Worm (Caenorhabditis elegans) whole organism, L4 larva: ENCODE measurements around the gene inx-8.

Experiments
- D1046.2 ChIP-seq: fragments of 200-800 bp; sonication (Bioruptor generic); IDR thresholded peaks from 2 replicates; pipeline ENCODE4 v1.3.6; 2022; ENCODE audit warnings: missing genetic modification characterization, missing compliant biosample characterization
- F10B5.3 ChIP-seq: sonication (generic microtip); optimal IDR thresholded peaks from 2 replicates; lab custom pipeline; 2016; ENCODE audit warnings: mild to moderate bottlenecking, missing genetic modification characterization, missing compliant biosample characterization
- F26F4.8 ChIP-seq: fragments of 200-800 bp; sonication (Bioruptor generic); conservative IDR thresholded peaks from 2 replicates; pipeline ENCODE4 v1.3.6; 2022; ENCODE audit warnings: missing genetic modification characterization, missing compliant biosample characterization
- F37D6.2 ChIP-seq: sonication (generic microtip); optimal IDR thresholded peaks from 2 replicates; lab custom pipeline; 2016; ENCODE audit warnings: mild to moderate bottlenecking, missing genetic modification characterization, missing compliant biosample characterization
- F49E8.2 ChIP-seq: sonication (generic microtip); optimal IDR thresholded peaks from 2 replicates; lab custom pipeline; 2016; ENCODE audit warnings: missing compliant biosample characterization, mild to moderate bottlenecking, missing genetic modification characterization, borderline replicate concordance
- Y48G9A.11 ChIP-seq: fragments of 200-800 bp; sonication (Bioruptor generic); IDR thresholded peaks from 2 replicates; pipeline ENCODE4 v1.3.6; 2022; ENCODE audit warnings: missing genetic modification reagents, missing genetic modification characterization, missing compliant biosample characterization
- Y5F2A.4 ChIP-seq: fragments of 200-800 bp; sonication (Bioruptor generic); optimal IDR thresholded peaks from 2 replicates; lab custom pipeline; 2018; ENCODE audit warnings: mild to moderate bottlenecking, missing genetic modification characterization, missing compliant biosample characterization
- ZK546.5 ChIP-seq, 2 experiments: sonication (generic microtip); optimal IDR thresholded peaks; 2 replicates each; lab custom pipeline; 2017; ENCODE audit warnings: missing biosample characterization in 2 of 2, missing genetic modification characterization in 2 of 2
- aha-1 ChIP-seq: fragments of 150-350 bp; peaks from one replicate; lab custom pipeline; 2014; ENCODE audit warnings: missing biosample characterization, missing genetic modification characterization
- aly-2 ChIP-seq: sonication (generic microtip); optimal IDR thresholded peaks from 2 replicates; lab custom pipeline; 2018; ENCODE audit warnings: missing biosample characterization, missing genetic modification characterization
- arid-1 ChIP-seq: fragments of 200-800 bp; sonication (Bioruptor generic); conservative IDR thresholded peaks from 2 replicates; pipeline ENCODE4 v1.3.6; 2022; ENCODE audit warnings: missing genetic modification reagents, missing genetic modification characterization, missing compliant biosample characterization
- ceh-44 ChIP-seq: fragments of 200-800 bp; sonication (Bioruptor generic); IDR thresholded peaks from 2 replicates; pipeline ENCODE4 v1.3.6; 2022; ENCODE audit warnings: missing genetic modification reagents, missing genetic modification characterization, missing compliant biosample characterization
- ceh-82 ChIP-seq: sonication (generic microtip); optimal IDR thresholded peaks from 2 replicates; lab custom pipeline; 2017; ENCODE audit warnings: missing biosample characterization, missing genetic modification characterization
- cey-2 ChIP-seq: sonication (generic microtip); optimal IDR thresholded peaks from 3 replicates; lab custom pipeline; 2017; ENCODE audit warnings: missing genetic modification characterization, mild to moderate bottlenecking, missing compliant biosample characterization, antibody characterized with exemption, borderline replicate concordance; ENCODE audit not compliant: insufficient read depth
- daf-16 ChIP-seq, 3 experiments: sonication (generic microtip); optimal IDR thresholded peaks; 2 replicates each; lab custom pipeline; 2016 to 2017; ENCODE audit warnings: missing genetic modification characterization in 3 of 3, missing genetic modification reagents in 3 of 3, mild to moderate bottlenecking in 2 of 3, missing compliant biosample characterization in 2 of 3, missing biosample characterization in 1 of 3, moderate library complexity in 1 of 3
- dpl-1 ChIP-seq: fragments of 150-350 bp; optimal IDR thresholded peaks from 2 replicates; lab custom pipeline; 2014; ENCODE audit warnings: missing biosample characterization, missing genetic modification reagents, missing genetic modification characterization
- dve-1 ChIP-seq: sonication (generic microtip); optimal IDR thresholded peaks from 2 replicates; lab custom pipeline; 2017; ENCODE audit warnings: antibody characterized with exemption, mild to moderate bottlenecking, missing genetic modification characterization, missing compliant biosample characterization; ENCODE audit not compliant: insufficient read depth
- egl-27 ChIP-seq: sonication (generic microtip); optimal IDR thresholded peaks from 3 replicates; lab custom pipeline; 2017; ENCODE audit warnings: missing biosample characterization, missing genetic modification reagents, missing genetic modification characterization
- lin-38 ChIP-seq: fragments of 200-800 bp; sonication (Bioruptor generic); IDR thresholded peaks from 2 replicates; pipeline ENCODE4 v1.3.6; 2022; ENCODE audit warnings: missing genetic modification reagents, missing genetic modification characterization, missing compliant biosample characterization
- lin-39 ChIP-seq: fragments of 150-350 bp; optimal IDR thresholded peaks from 2 replicates; lab custom pipeline; 2014; ENCODE audit warnings: missing biosample characterization, missing genetic modification reagents, missing genetic modification characterization
- lir-3 ChIP-seq: sonication (generic microtip); optimal IDR thresholded peaks from 2 replicates; lab custom pipeline; 2016; ENCODE audit warnings: mild to moderate bottlenecking, missing genetic modification characterization, missing compliant biosample characterization
- mdl-1 ChIP-seq, 2 experiments: fragments of 150-350 bp in 1 of 2; sonication (generic microtip) in 1 of 2; optimal IDR thresholded peaks; 2 replicates each; lab custom pipeline; 2014 to 2017; ENCODE audit warnings: missing biosample characterization in 2 of 2, missing genetic modification characterization in 2 of 2
- mep-1 ChIP-seq: fragments of 150-350 bp; sonication (generic microtip); optimal IDR thresholded peaks from 3 replicates; lab custom pipeline; 2014; ENCODE audit warnings: missing biosample characterization, missing genetic modification characterization
- mxl-2 ChIP-seq: fragments of 200-800 bp; sonication (Bioruptor generic); conservative IDR thresholded peaks from 2 replicates; pipeline ENCODE4 v1.3.6; 2022; ENCODE audit warnings: missing genetic modification reagents, missing genetic modification characterization, missing compliant biosample characterization
- nhr-10 ChIP-seq: fragments of 150-350 bp; optimal IDR thresholded peaks from 2 replicates; lab custom pipeline; 2014; ENCODE audit warnings: missing biosample characterization, missing genetic modification characterization
- nhr-11 ChIP-seq: fragments of 150-350 bp; optimal IDR thresholded peaks from 2 replicates; lab custom pipeline; 2014; ENCODE audit warnings: missing biosample characterization, missing genetic modification characterization
- nhr-111 ChIP-seq: fragments of 200-800 bp; sonication (Bioruptor generic); optimal IDR thresholded peaks from 2 replicates; lab custom pipeline; 2018; ENCODE audit warnings: mild to moderate bottlenecking, missing genetic modification characterization, missing compliant biosample characterization
- nhr-237 ChIP-seq: sonication (generic microtip); optimal IDR thresholded peaks from 2 replicates; lab custom pipeline; 2017; ENCODE audit warnings: missing biosample characterization, missing genetic modification characterization
- nhr-28 ChIP-seq: fragments of 150-350 bp; optimal IDR thresholded peaks from 2 replicates; lab custom pipeline; 2014; ENCODE audit warnings: missing biosample characterization, missing genetic modification characterization
- nhr-42 ChIP-seq: fragments of 200-800 bp; sonication (Bioruptor generic); IDR thresholded peaks from 2 replicates; pipeline ENCODE4 v1.3.6; 2022; ENCODE audit warnings: missing genetic modification characterization, missing compliant biosample characterization
- nhr-77 ChIP-seq: fragments of 150-350 bp; optimal IDR thresholded peaks from 2 replicates; lab custom pipeline; 2014; ENCODE audit warnings: missing biosample characterization, missing genetic modification characterization
- unc-62 ChIP-seq, 3 experiments: fragments of 150-350 bp in 1 of 3; sonication (generic microtip); optimal IDR thresholded peaks in 2 of 3; peaks in 1 of 3; 1 replicate in 1 of 3; 2 replicates in 2 of 3; lab custom pipeline; 2014 to 2017; ENCODE audit warnings: missing biosample characterization in 3 of 3, missing genetic modification characterization in 3 of 3, missing genetic modification reagents in 3 of 3, missing genotype in 1 of 3
- zfp-3 ChIP-seq: fragments of 200-800 bp; sonication (Bioruptor generic); conservative IDR thresholded peaks from 2 replicates; pipeline ENCODE4 v1.3.6; 2022; ENCODE audit warnings: missing genetic modification reagents, missing genetic modification characterization, missing compliant biosample characterization
- zip-2 ChIP-seq: fragments of 150-350 bp; optimal IDR thresholded peaks from 2 replicates; lab custom pipeline; 2014; ENCODE audit warnings: missing biosample characterization, missing genetic modification characterization
- ztf-7 ChIP-seq: fragments of 150-350 bp; optimal IDR thresholded peaks from 2 replicates; lab custom pipeline; 2014; ENCODE audit warnings: missing biosample characterization, missing genetic modification characterization

The inx-8 gene

DNA sequence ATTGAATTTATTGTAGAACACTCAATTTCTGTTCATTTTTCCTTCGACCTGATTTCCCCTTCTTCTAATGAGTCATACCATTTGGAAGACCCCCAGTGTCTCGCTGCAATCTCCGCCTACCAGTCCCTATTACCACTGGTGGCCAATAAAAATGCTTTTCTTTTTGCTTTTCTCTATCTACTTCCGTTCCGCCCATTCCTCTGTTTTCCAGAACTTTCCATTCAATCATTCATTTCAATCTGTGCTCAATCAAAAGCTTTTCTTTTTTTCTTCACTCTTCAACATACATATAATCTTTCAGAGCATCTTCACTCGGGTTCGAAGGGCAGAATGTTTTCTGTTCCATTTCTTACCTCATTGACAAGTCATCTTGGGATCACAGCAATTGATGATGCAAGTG, at the start of gene inx-8:
TSS of gene inx-8 (plus strand) at position 301 of the 400 bp plus-strand sequence.
- TF ChIP-seq egl-27 (tag; lab: Kevin White, UChicago), result no peak
- TF ChIP-seq aly-2 (tag; lab: Kevin White, UChicago), result no peak
- TF ChIP-seq nhr-237 (tag; lab: Kevin White, UChicago), result no peak
- TF ChIP-seq D1046.2 (GFP tag; lab: Robert Waterston, UW), result no peak
- TF ChIP-seq daf-16 (GFP tag; optimal IDR thresholded peaks at IDR 0.05; lab: Kevin White, UChicago), result no peak
- no peak for TF ChIP-seq daf-16 (tag; optimal IDR thresholded peaks at IDR 0.05; lab: Kevin White, UChicago)
- TF ChIP-seq F37D6.2 (tag; lab: Kevin White, UChicago), result no peak
- TF ChIP-seq dpl-1 (GFP tag; lab: Kevin White, UChicago), result no peak
- no peak for TF ChIP-seq unc-62 (GFP tag; optimal IDR thresholded peaks at IDR 0.05 in 1 of 2; lab: Kevin White, UChicago)
- TF ChIP-seq unc-62 (tag; optimal IDR thresholded peaks at IDR 0.05; lab: Kevin White, UChicago), result no peak
- no peak for TF ChIP-seq nhr-11 (tag; lab: Kevin White, UChicago)
- no peak for TF ChIP-seq lir-3 (tag; lab: Kevin White, UChicago)
- no peak for TF ChIP-seq F49E8.2

DNA sequence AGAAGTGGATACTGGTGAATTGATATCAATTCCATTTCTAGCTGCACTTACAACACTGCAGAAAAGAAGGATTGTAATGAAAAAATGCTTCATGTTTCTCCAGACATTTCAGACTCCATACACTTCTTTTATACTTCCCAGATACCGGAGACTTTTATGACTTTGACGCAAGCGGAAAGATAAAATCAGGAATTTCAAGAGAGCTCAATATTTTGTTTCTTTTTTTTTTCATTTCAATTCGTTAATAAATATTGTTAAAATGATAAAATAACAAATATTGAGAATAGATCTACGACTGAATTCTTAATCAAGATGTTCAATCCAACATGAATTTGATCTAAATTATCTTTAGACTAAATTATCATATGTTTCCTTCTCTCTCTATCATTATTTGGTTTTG, 48.2 kb upstream of the inx-8 start, which contains the start of gene lys-5:
TSS of gene lys-5 (minus strand) at position 101 of the 400 bp plus-strand sequence.
- peak; percentile 41 for TF ChIP-seq aha-1
- no peak for TF ChIP-seq mep-1
- no peak for TF ChIP-seq zfp-3 (GFP tag; lab: Robert Waterston, UW)
- TF ChIP-seq, all 104 proteins: peak for 1

- TF ChIP-seq dve-1 (tag; lab: Kevin White, UChicago), result no peak
- TF ChIP-seq nhr-28 (tag; lab: Kevin White, UChicago), result no peak
- no peak for TF ChIP-seq Y48G9A.11 (GFP tag; lab: Robert Waterston, UW)
- no peak for TF ChIP-seq nhr-111 (GFP tag; lab: Kevin White, UChicago)
- TF ChIP-seq lin-38, result no peak
- no peak for TF ChIP-seq arid-1 (GFP tag; lab: Robert Waterston, UW)
- no peak for TF ChIP-seq F10B5.3 (tag; lab: Kevin White, UChicago)
These were observed 45.8 kb upstream of the inx-8 start, which contains the start of gene lys-6 for ce11 chrIV:11627847-11628246. TSS of gene lys-6 (minus strand) at chrIV:11627947.

DNA sequence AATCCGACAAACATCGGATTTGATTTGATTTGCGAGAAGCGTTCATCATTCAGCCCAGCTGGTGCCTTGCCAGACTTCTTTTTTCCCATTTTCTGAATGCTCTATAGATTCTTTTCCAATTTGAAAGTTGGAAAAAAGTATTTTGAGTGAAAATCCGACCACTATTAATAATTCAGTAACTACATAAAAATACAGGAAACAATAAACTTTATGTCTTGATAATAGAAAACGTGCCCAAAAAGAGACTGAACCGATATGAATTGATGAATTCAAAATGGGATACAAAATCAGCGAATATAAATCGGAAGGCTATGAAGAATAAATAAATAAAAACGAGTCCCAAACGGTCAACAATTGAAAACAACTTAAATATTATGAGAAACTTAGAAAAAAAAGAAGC, 41.9 kb upstream of the inx-8 start, which contains the start of gene F58B3.4:
TSS of gene F58B3.4 (minus strand) at position 101 of the 400 bp plus-strand sequence.
- TF ChIP-seq nhr-10 (no peak), cey-2 (tag; lab: Kevin White, UChicago) (no peak), mdl-1 (tag; optimal IDR thresholded peaks at IDR 0.05; lab: Kevin White, UChicago) (no peak), daf-16 (GFP tag; optimal IDR thresholded peaks at IDR 0.05; lab: Kevin White, UChicago) (no peak), daf-16 (tag; optimal IDR thresholded peaks at IDR 0.05; lab: Kevin White, UChicago) (no peak), ZK546.5 (tag; optimal IDR thresholded peaks at IDR 0.05; lab: Kevin White, UChicago) (no peak), ceh-82 (tag; lab: Kevin White, UChicago) (no peak), nhr-42 (GFP tag; lab: Robert Waterston, UW) (no peak), nhr-77 (tag; lab: Kevin White, UChicago) (no peak), aha-1 (no peak), mxl-2 (no peak), Y5F2A.4 (GFP tag; lab: Kevin White, UChicago) (no peak), dve-1 (tag; lab: Kevin White, UChicago) (no peak), ceh-44 (no peak), lin-39 (tag; lab: Kevin White, UChicago) (no peak), zip-2 (tag; lab: Kevin White, UChicago) (no peak), aly-2 (tag; lab: Kevin White, UChicago) (no peak), F26F4.8 (no peak), ztf-7 (tag; lab: Kevin White, UChicago) (no peak)
